Worm (Caenorhabditis elegans): Measurements from ENCODE around the gene fbxa-67.
"Not testable (repeated sequence)": the region's sequence is repeated elsewhere in the genome, so short reads cannot be mapped to it uniquely, and the experiment has no call there.

ce11 chrIII:931405-931804, 19.1 kb downstream of the fbxa-67 start:
- not testable (repeated sequence) for TF ChIP-seq hif-1 (tag; optimal IDR thresholded peaks at IDR 0.05); pqm-1 (tag; optimal IDR thresholded peaks at IDR 0.05); saeg-2 (GFP tag; IDR thresholded peaks at IDR 0.05)

All from whole organism, L4 larva.